Fruit fly (Drosophila melanogaster) whole organism, wandering third instar larva: Measurements from ENCODE around the gene CG32333.

Experiments used
- Abd-B ChIP-seq: fragments of >200 bp; optimal IDR thresholded peaks from 2 replicates; lab custom pipeline; 2017; ENCODE audit warnings: missing biosample characterization, missing genetic modification characterization
- CG32264 ChIP-seq: fragments of 200-800 bp; sonication (Bioruptor generic); optimal IDR thresholded peaks from 2 replicates; lab custom pipeline; 2016; ENCODE audit warnings: missing biosample characterization, missing genetic modification characterization
- CG9705 ChIP-seq: fragments of 200-800 bp; sonication (Bioruptor generic); optimal IDR thresholded peaks from 2 replicates; lab custom pipeline; 2018; ENCODE audit warnings: missing biosample characterization, mild to moderate bottlenecking, missing genetic modification characterization
- CrebA ChIP-seq: fragments of 200-800 bp; sonication (Bioruptor generic); optimal IDR thresholded peaks from 2 replicates; lab custom pipeline; 2016; ENCODE audit warnings: missing biosample characterization, mild to moderate bottlenecking, missing genetic modification characterization, borderline replicate concordance
- Dfd ChIP-seq: fragments of >200 bp; optimal IDR thresholded peaks from 2 replicates; lab custom pipeline; 2017; ENCODE audit warnings: missing biosample characterization, missing genetic modification characterization
- Dif ChIP-seq: fragments of 200-275, 200-300 bp; sonication (Bioruptor generic); optimal IDR thresholded peaks from 2 replicates; lab custom pipeline; 2018; ENCODE audit warnings: missing biosample characterization, missing genetic modification characterization; ENCODE audit not compliant: partially characterized antibody
- HLH106 ChIP-seq: fragments of 200-800 bp; optimal IDR thresholded peaks from 3 replicates; lab custom pipeline; 2019; ENCODE audit warnings: missing biosample characterization, mild to moderate bottlenecking, missing genetic modification characterization, moderate library complexity
- Hnf4 ChIP-seq: fragments of 200-800 bp; sonication (Bioruptor generic); optimal IDR thresholded peaks from 2 replicates; lab custom pipeline; 2016; ENCODE audit warnings: missing biosample characterization, mild to moderate bottlenecking, missing genetic modification characterization
- Hr78 ChIP-seq: fragments of >200 bp; optimal IDR thresholded peaks from 2 replicates; lab custom pipeline; 2017; ENCODE audit warnings: missing biosample characterization, missing genetic modification characterization
- Hr83 ChIP-seq: fragments of 200-300 bp; sonication (Bioruptor generic); optimal IDR thresholded peaks from 2 replicates; lab custom pipeline; 2016; ENCODE audit warnings: missing biosample characterization, mild to moderate bottlenecking, missing genetic modification characterization, moderate library complexity; ENCODE audit not compliant: poor library complexity, severe bottlenecking
- Jra ChIP-seq: sonication (Bioruptor generic); optimal IDR thresholded peaks from 2 replicates; lab custom pipeline; 2016; ENCODE audit warnings: missing biosample characterization, missing genetic modification characterization
- Mio ChIP-seq: sonication (Bioruptor generic); optimal IDR thresholded peaks from 2 replicates; lab custom pipeline; 2016; ENCODE audit warnings: missing biosample characterization, missing genetic modification characterization
- Myc ChIP-seq: fragments of >200 bp; optimal IDR thresholded peaks from 2 replicates; lab custom pipeline; 2017
- N ChIP-seq: fragments of >200 bp; optimal IDR thresholded peaks from 2 replicates; lab custom pipeline; 2018; ENCODE audit warnings: missing biosample characterization, missing external identifiers, missing genetic modification characterization
- OdsH ChIP-seq: fragments of 200-800 bp; sonication (Bioruptor generic); optimal IDR thresholded peaks from 2 replicates; lab custom pipeline; 2016; ENCODE audit warnings: missing biosample characterization, mild to moderate bottlenecking, missing genetic modification characterization
- Rel ChIP-seq, 2 experiments: fragments of 200-800 bp; sonication (Bioruptor generic) in 1 of 2; optimal IDR thresholded peaks; 2 replicates in 1 of 2; 3 replicates in 1 of 2; lab custom pipeline; 2016 to 2019; ENCODE audit warnings: mild to moderate bottlenecking in 2 of 2, missing biosample characterization in 2 of 2, missing genetic modification characterization in 2 of 2, moderate library complexity in 1 of 2
- Sp1 ChIP-seq: fragments of 200-800 bp; sonication (Bioruptor generic); optimal IDR thresholded peaks from 3 replicates; lab custom pipeline; 2019; ENCODE audit warnings: missing biosample characterization, mild to moderate bottlenecking, missing genetic modification characterization, moderate library complexity
- Vsx2 ChIP-seq: fragments of 200-300, 225-300 bp; sonication (Bioruptor generic); optimal IDR thresholded peaks from 2 replicates; lab custom pipeline; 2018; ENCODE audit warnings: missing biosample characterization, missing genetic modification characterization; ENCODE audit not compliant: partially characterized antibody
- br ChIP-seq: fragments of 200-800 bp; sonication (Bioruptor generic); optimal IDR thresholded peaks from 2 replicates; lab custom pipeline; 2016; ENCODE audit warnings: missing biosample characterization, missing genetic modification characterization
- brk ChIP-seq: fragments of 200-800 bp; sonication (Bioruptor generic); optimal IDR thresholded peaks from 2 replicates; lab custom pipeline; 2016; ENCODE audit warnings: missing biosample characterization, mild to moderate bottlenecking, missing genetic modification characterization
- dl ChIP-seq, 2 experiments: fragments of 175-275, 200-275 bp in 1 of 2; fragments of 200-275 bp in 1 of 2; sonication (Bioruptor generic); optimal IDR thresholded peaks; lab custom pipeline; 2018; ENCODE audit warnings: mild to moderate bottlenecking in 2 of 2, missing biosample characterization in 2 of 2, missing genetic modification characterization in 2 of 2, moderate library complexity in 2 of 2; ENCODE audit not compliant: partially characterized antibody in 2 of 2, insufficient read depth in 1 of 2
- dmrt93B ChIP-seq: fragments of 200-800 bp; sonication (Bioruptor generic); optimal IDR thresholded peaks from 2 replicates; lab custom pipeline; 2018; ENCODE audit warnings: missing biosample characterization, mild to moderate bottlenecking, missing genetic modification characterization
- dsf ChIP-seq: sonication (Bioruptor generic); optimal IDR thresholded peaks from 2 replicates; lab custom pipeline; 2016; ENCODE audit warnings: missing biosample characterization, missing genetic modification characterization, borderline replicate concordance
- ey ChIP-seq: fragments of 200-800 bp; sonication (Bioruptor generic); optimal IDR thresholded peaks from 2 replicates; lab custom pipeline; 2016; ENCODE audit warnings: missing biosample characterization, missing genetic modification characterization
- foxo ChIP-seq, 2 experiments: fragments of 200-800 bp; sonication (Bioruptor generic); optimal IDR thresholded peaks; 2 replicates in 1 of 2; 3 replicates in 1 of 2; lab custom pipeline; 2016 to 2017; ENCODE audit warnings: missing biosample characterization in 2 of 2, missing genetic modification characterization in 2 of 2
- fru ChIP-seq: fragments of 200-800 bp; sonication (Bioruptor generic); optimal IDR thresholded peaks from 3 replicates; lab custom pipeline; 2016; ENCODE audit warnings: missing biosample characterization, mild to moderate bottlenecking, missing genetic modification characterization
- h ChIP-seq: fragments of 200-800 bp; sonication (Bioruptor generic); optimal IDR thresholded peaks from 3 replicates; lab custom pipeline; 2016; ENCODE audit warnings: missing biosample characterization, mild to moderate bottlenecking, missing genetic modification characterization
- jim ChIP-seq: fragments of 175-275, 200-325 bp; sonication (Bioruptor generic); optimal IDR thresholded peaks from 2 replicates; lab custom pipeline; 2016; ENCODE audit warnings: missing biosample characterization, mild to moderate bottlenecking, missing genetic modification characterization
- lola ChIP-seq: fragments of >200 bp; optimal IDR thresholded peaks from 2 replicates; lab custom pipeline; 2017; ENCODE audit warnings: missing biosample characterization, missing genetic modification characterization
- psq ChIP-seq: fragments of 200-800 bp; sonication (Bioruptor generic); optimal IDR thresholded peaks from 3 replicates; lab custom pipeline; 2017; ENCODE audit warnings: missing biosample characterization, mild to moderate bottlenecking, missing genetic modification characterization, moderate library complexity
- rgr ChIP-seq: fragments of 200-800 bp; sonication (Bioruptor generic); optimal IDR thresholded peaks from 3 replicates; lab custom pipeline; 2016; ENCODE audit warnings: missing biosample characterization, mild to moderate bottlenecking, missing genetic modification characterization
- sage ChIP-seq: fragments of 200-800 bp; sonication (Bioruptor generic); optimal IDR thresholded peaks from 2 replicates; lab custom pipeline; 2016; ENCODE audit warnings: missing biosample characterization, mild to moderate bottlenecking, missing genetic modification characterization
- sv ChIP-seq: fragments of 200-800 bp; sonication (Bioruptor generic); optimal IDR thresholded peaks from 3 replicates; lab custom pipeline; 2016; ENCODE audit warnings: missing biosample characterization, missing genetic modification characterization
- tai ChIP-seq: sonication (Bioruptor generic); optimal IDR thresholded peaks from 2 replicates; lab custom pipeline; 2016; ENCODE audit warnings: missing biosample characterization, missing genetic modification characterization
- usp ChIP-seq: fragments of >200 bp; optimal IDR thresholded peaks from 2 replicates; lab custom pipeline; 2017; ENCODE audit warnings: missing biosample characterization, missing genetic modification characterization
- woc ChIP-seq: sonication (Bioruptor generic); optimal IDR thresholded peaks from 2 replicates; lab custom pipeline; 2016; ENCODE audit warnings: missing biosample characterization, mild to moderate bottlenecking, missing genetic modification characterization

Gene CG32333

dm6 chr3L:1302950-1303352, 27.2 kb downstream of the CG32333 start:
- TF ChIP-seq br (no peak), Mio (no peak), fru (GFP tag; lab: Kevin White, UChicago) (no peak), foxo (GFP tag; optimal IDR thresholded peaks at IDR 0.05; lab: Kevin White, UChicago) (no peak), jim (GFP tag; lab: Kevin White, UChicago) (no peak), Hr78 (no peak)
- TF ChIP-seq, all 38 proteins: peak for 0

- TF ChIP-seq Hr78 (no peak), rgr (GFP tag; lab: Kevin White, UChicago) (no peak), Myc (lab: Kevin White, UChicago) (no peak), Dif (GFP tag; lab: Kevin White, UChicago) (no peak), CG9705 (GFP tag; lab: Kevin White, UChicago) (no peak)
Measured at dm6 chr3L:1305317-1305716, 29.6 kb downstream of the CG32333 start.

- peak; percentile 55 for TF ChIP-seq HLH106 (tag; lab: Kevin White, UChicago)
- no peak for TF ChIP-seq sage
- peak in 1 of 2 experiments; percentile 69 for TF ChIP-seq foxo (GFP tag; optimal IDR thresholded peaks at IDR 0.05; lab: Kevin White, UChicago)
- peak; percentile 90 for TF ChIP-seq Myc (lab: Kevin White, UChicago)
- TF ChIP-seq Rel (GFP tag; optimal IDR thresholded peaks at IDR 0.05; lab: Kevin White, UChicago) = no peak
- peak; percentile 66 for TF ChIP-seq Rel (tag; optimal IDR thresholded peaks at IDR 0.05; lab: Kevin White, UChicago)
- TF ChIP-seq Hr83 (GFP tag; lab: Kevin White, UChicago) = peak; percentile 89
- TF ChIP-seq CG9705 (GFP tag; lab: Kevin White, UChicago) = peak; percentile 38
- TF ChIP-seq Hr78 = no peak
- TF ChIP-seq dmrt93B = no peak
- TF ChIP-seq psq = peak; percentile 75
- peak; percentile 64 for TF ChIP-seq rgr (GFP tag; lab: Kevin White, UChicago)
- TF ChIP-seq usp = no peak
- TF ChIP-seq Sp1 (GFP tag; lab: Kevin White, UChicago) = peak; percentile 44
- peak; percentile 56 for TF ChIP-seq OdsH (GFP tag; lab: Kevin White, UChicago)
- no peak for TF ChIP-seq brk (GFP tag; lab: Kevin White, UChicago)
- TF ChIP-seq ey (GFP tag; lab: Kevin White, UChicago) = peak; percentile 58
- TF ChIP-seq Vsx2 = no peak
- TF ChIP-seq, all 38 proteins: peak for 11
Measured at dm6 chr3L:1307005-1307632, 31.4 kb downstream of the CG32333 start, which contains the start of the genes Ctr9 and Nt5a. TSS of gene Ctr9 (plus strand) at chr3L:1307224. TSS of gene Nt5a (minus strand) at chr3L:1307418.

dm6 chr3L:1313039-1313766, 37.4 kb downstream of the CG32333 start, which contains the start of the genes sturkopf and Herc4:
TSS of gene sturkopf (minus strand) at chr3L:1313377.
TSS of gene Herc4 (plus strand) at chr3L:1313696.
- TF ChIP-seq CrebA (GFP tag; lab: Kevin White, UChicago) (no peak), ey (GFP tag; lab: Kevin White, UChicago) (peak; percentile 76), OdsH (GFP tag; lab: Kevin White, UChicago) (peak; percentile 68), HLH106 (tag; lab: Kevin White, UChicago) (peak; percentile 85), dl (GFP tag; optimal IDR thresholded peaks at IDR 0.05; lab: Kevin White, UChicago; ENCODE audit: insufficient read depth in 1 of 2, partially characterized antibody in 2 of 2) (no peak), dmrt93B (no peak), Dfd (GFP tag; lab: Kevin White, UChicago) (no peak), h (GFP tag; lab: Kevin White, UChicago) (peak; percentile 91), CG32264 (GFP tag; lab: Kevin White, UChicago) (no peak), usp (no peak), Hnf4 (GFP tag; lab: Kevin White, UChicago) (no peak), tai (GFP tag; lab: Kevin White, UChicago) (no peak), fru (GFP tag; lab: Kevin White, UChicago) (peak; percentile 84), rgr (GFP tag; lab: Kevin White, UChicago) (peak; percentile 78), Hr83 (GFP tag; lab: Kevin White, UChicago) (peak; percentile 23), dsf (GFP tag; lab: Kevin White, UChicago) (no peak), brk (GFP tag; lab: Kevin White, UChicago) (no peak), Rel (GFP tag; optimal IDR thresholded peaks at IDR 0.05; lab: Kevin White, UChicago) (no peak), Rel (tag; optimal IDR thresholded peaks at IDR 0.05; lab: Kevin White, UChicago) (peak; percentile 13), woc (GFP tag; lab: Kevin White, UChicago) (peak; percentile 88), sage (no peak), Mio (no peak), br (no peak), jim (GFP tag; lab: Kevin White, UChicago) (no peak), Hr78 (peak; percentile 45), foxo (GFP tag; optimal IDR thresholded peaks at IDR 0.05; lab: Kevin White, UChicago) (peak in 1 of 2 experiments; percentile 92), Sp1 (GFP tag; lab: Kevin White, UChicago) (peak; percentile 85), CG9705 (GFP tag; lab: Kevin White, UChicago) (peak; percentile 61), sv (peak; percentile 82), Abd-B (no peak), Jra (GFP tag; lab: Kevin White, UChicago) (no peak), Myc (lab: Kevin White, UChicago) (no peak), psq (peak; percentile 66), N (GFP tag; lab: Kevin White, UChicago) (no peak), Vsx2 (no peak), Dif (GFP tag; lab: Kevin White, UChicago) (no peak), lola (GFP tag; lab: Kevin White, UChicago) (no peak)
